Fruit fly (Drosophila melanogaster): ENCODE measurements around the gene CG8132.

dm6 chr3R:9399951-9400392 lies 1.3 kb upstream of the CG8132 start, which contains the start of gene CG34117:
- TF ChIP-seq usp (GFP tag; optimal IDR thresholded peaks at IDR 0.05) (no peak), CG8478 (optimal IDR thresholded peaks at IDR 0.05) (no peak)
